Worm (Caenorhabditis elegans): ENCODE results near the gene C16D9.8.

C16D9.8 gene

ce11 chrV:8263466-8263865, at the start of gene C16D9.8:
Gene C16D9.8, minus strand, starts transcription at chrV:8263566.
- no peak for TF ChIP-seq unc-62 (GFP tag; optimal IDR thresholded peaks at IDR 0.05)

DNA sequence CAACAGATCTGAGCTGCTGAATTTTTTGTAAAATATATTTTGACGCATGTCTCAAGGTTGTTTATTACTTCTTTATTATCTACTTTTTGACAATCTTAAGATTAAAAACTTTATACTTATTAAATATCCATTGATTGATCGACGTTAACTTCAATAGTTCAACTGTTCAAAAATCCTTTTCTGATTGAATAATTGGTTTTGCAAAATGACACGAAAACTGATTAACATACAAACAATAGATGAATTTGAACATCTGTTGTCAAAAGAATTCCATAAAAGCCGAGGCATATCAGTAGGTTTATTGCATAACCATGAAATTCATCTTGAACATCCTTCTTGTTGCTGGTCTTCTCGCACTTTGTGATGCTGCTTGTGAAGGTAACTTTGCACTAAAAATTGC, 47.8 kb upstream of the C16D9.8 start, which contains the start of gene W02D7.12:
TSS of gene W02D7.12 (plus strand) at position 301 of the 400 bp plus-strand sequence.
- TF ChIP-seq unc-62 (GFP tag; optimal IDR thresholded peaks at IDR 0.05): no peak

ce11 chrV:8307681-8308080, 44.3 kb upstream of the C16D9.8 start, which contains the start of gene clec-218:
Gene clec-218, plus strand, starts transcription at chrV:8307942.
- no peak for TF ChIP-seq unc-62 (GFP tag; optimal IDR thresholded peaks at IDR 0.05)

DNA sequence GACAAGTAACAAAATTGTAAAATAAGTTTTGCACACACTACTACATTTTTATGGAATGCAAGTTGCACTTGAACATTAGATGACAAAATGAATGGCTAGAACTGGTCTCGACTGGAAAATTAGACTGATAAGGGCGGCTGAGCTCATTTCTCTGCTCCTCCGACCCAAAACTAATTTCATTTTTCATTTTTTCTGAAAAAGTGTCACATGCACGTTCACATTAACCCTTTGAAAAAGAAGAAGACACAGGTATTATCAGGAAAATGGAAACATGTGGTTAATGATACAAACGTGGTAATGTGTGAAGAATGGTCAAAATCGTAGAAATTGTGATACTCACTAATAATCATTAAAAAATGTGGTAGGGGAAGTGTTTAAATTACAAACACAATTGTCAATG, 43.6 kb upstream of the C16D9.8 start:
- TF ChIP-seq unc-62 (GFP tag; optimal IDR thresholded peaks at IDR 0.05): no peak

- TF ChIP-seq unc-62 (GFP tag; optimal IDR thresholded peaks at IDR 0.05): no peak
Measured at ce11 chrV:8306366-8306765, 43.0 kb upstream of the C16D9.8 start, which contains the start of gene W02D7.8. Gene W02D7.8, minus strand, starts transcription at chrV:8306466.

DNA sequence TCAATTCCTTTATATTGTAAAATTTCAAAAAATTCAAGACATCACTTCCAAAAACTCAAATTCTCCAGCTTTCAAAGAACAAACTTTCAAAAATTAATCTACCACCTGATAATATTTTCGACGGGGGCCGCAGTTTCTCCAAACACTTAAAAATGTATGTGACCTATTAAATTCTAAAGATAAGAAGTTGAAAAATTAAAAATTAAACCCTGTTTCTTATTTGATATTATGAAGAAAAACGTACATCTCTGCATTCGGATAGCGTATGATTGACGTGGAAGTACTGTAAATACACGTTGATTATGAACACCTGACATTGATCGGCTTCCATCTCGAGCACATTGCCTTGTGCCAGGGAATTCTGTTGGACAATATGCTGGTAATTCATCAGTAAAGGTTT, 42.6 kb upstream of the C16D9.8 start:
- no peak for TF ChIP-seq unc-62 (GFP tag; optimal IDR thresholded peaks at IDR 0.05)

DNA sequence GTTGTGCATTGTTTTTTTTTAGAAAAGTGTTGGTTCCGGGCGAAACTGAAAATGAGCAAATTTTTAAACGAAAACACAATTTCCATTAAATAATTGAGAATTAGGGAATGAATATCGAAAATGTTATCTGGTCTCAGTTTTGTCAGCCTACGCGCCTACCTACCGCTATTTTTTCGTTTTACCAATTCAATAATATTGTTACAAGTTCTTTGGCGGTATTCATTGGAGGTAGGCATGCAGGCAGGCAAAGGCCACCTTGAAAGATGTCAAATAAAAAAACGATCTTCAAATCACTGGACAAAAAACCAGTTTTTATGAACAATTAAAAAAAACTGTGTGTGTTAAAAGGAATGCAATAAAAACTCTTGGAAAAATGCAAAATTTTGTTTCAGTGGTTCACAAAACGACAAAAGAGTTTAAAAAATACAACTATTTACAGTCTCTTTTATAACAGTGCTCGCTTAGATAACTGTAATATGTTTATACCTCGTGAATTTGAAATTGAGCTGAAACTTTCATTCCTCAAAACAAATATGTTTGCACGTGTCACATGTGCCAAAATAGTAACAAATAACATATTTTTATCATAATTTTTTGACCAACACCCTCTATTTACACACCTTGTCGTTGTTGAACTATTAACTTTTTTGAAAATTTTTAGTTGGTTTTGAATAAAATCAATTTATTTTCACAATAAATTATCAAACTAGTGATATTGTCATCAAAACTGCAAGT, 41.3 kb upstream of the C16D9.8 start, which contains the start of gene W02D7.11:
TSS of gene W02D7.11 (minus strand) at position 51 of the 735 bp plus-strand sequence.
- no peak for TF ChIP-seq unc-62 (GFP tag; optimal IDR thresholded peaks at IDR 0.05)

- TF ChIP-seq unc-62 (GFP tag; optimal IDR thresholded peaks at IDR 0.05): no peak
Measured at ce11 chrV:8302522-8302921, 39.2 kb upstream of the C16D9.8 start, which contains the start of gene sel-9. Gene sel-9, minus strand, starts transcription at chrV:8302580.

ce11 chrV:8300935-8301535, 37.7 kb upstream of the C16D9.8 start, which contains the start of gene W02D7.6:
Gene W02D7.6, minus strand, starts transcription at chrV:8301507.
- TF ChIP-seq unc-62 (GFP tag; optimal IDR thresholded peaks at IDR 0.05): no peak

DNA sequence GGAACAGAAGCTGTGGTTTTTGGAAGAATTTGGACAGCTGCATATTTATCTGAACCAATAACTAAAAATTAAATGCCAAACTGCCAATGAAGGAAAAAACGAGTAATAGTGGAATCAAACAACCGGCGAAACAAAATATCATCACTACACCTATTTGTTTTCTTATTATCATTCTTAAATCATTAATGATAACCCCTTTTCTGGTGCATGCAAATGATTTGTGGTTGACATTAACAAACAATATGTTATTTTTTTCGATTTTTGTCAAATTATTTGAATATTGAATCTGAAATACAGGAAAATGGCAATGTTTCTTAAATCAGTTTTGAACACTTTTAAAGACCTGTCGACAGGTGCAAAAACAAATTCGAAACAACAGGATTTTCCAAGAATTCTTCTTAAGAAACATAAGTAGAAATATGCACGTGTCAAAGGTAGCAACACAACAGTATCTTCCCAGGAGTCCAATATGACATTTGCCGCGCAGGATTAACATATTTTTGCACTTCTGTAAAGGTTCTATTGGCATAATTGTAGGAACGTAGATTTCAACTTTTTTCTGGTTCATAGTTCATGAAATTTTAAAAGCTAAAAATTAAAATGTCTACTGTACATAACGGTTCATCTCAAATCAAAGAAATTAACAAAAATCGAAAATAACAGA, 36.0 kb upstream of the C16D9.8 start, which contains the start of gene W02D7.5:
TSS of gene W02D7.5 (minus strand) at position 51 of the 664 bp plus-strand sequence.
- no peak for TF ChIP-seq unc-62 (GFP tag; optimal IDR thresholded peaks at IDR 0.05)

DNA sequence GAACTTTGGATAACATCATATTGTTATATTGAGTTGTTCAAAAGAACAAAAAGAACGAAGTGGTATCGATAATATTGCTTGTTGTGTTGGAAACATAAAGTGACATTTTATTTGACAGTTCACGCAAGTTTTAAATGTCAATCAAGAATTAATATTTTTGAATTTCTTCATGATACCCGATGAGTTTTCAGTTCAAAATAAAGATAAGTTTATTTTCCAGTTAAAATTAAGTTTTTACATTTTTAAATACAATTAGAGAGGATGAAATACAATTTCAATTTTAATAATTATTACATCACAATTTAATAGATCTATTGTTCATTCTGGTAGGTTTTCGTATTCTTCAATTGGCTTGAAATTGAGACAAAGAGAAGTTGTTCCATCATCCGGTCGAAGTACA, 34.1 kb upstream of the C16D9.8 start, which contains the start of gene W02D7.4:
TSS of gene W02D7.4 (minus strand) at position 101 of the 400 bp plus-strand sequence.
- no peak for TF ChIP-seq unc-62 (GFP tag; optimal IDR thresholded peaks at IDR 0.05)

ce11 chrV:8295866-8296265, 32.5 kb upstream of the C16D9.8 start, which contains the start of gene smex-1:
Gene smex-1, minus strand, starts transcription at chrV:8295966.
- no peak for TF ChIP-seq unc-62 (GFP tag; optimal IDR thresholded peaks at IDR 0.05)

DNA sequence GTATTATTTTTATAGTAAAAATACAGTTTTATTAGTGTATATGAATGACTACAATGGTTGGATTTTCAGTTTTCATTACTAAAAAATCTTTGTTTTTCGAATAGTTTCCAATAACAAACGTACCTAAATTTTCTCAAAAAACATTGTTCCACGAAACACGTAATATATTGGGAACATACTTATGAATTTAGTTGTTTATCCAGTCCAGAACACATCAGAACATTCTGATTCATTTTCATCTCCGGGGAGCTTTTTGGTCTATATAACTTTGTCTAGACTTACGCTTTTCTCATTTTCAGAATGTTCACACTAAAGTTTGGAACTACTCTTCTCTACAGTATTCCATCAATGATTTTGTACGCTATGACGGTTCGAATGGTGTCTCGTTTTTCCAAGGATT, 28.4 kb upstream of the C16D9.8 start, which contains the start of gene srg-33:
TSS of gene srg-33 (plus strand) at position 301 of the 400 bp plus-strand sequence.
- no peak for TF ChIP-seq unc-62 (GFP tag; optimal IDR thresholded peaks at IDR 0.05)

DNA sequence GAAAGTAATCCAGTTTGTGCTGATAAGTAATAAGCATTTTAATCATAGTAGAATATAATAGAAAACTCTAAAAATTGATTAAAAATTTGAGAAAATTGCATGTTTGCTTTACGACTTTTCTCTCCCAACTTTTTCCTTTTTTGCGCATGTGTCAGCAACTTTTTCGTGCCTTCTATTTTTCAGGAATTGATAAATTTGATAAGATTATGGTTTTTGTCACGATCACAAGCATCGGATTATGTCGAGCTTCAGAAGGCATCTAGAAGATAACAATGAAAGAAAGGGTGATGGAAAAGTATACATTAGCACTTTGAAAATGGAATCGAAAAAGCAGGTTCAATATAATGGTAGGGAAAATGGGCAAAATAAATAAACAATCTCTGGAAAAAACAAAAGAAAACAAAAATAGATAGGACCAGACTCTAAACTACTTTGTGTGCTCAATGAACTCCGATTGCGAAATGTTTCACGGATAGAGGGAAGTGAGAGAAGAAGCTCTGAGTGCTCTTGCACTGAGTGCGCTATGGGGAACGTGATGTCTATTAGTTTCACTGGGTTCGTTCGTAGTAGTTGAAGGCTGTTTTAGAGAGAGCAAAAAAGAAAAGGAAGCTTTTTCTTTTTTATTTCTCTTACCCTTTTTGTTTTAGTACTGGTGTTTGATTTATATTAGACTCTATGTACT, 24.9 kb upstream of the C16D9.8 start:
- TF ChIP-seq unc-62 (GFP tag; optimal IDR thresholded peaks at IDR 0.05): no peak

- no peak for TF ChIP-seq unc-62 (GFP tag; optimal IDR thresholded peaks at IDR 0.05)
Measured at ce11 chrV:8285455-8285854, 22.1 kb upstream of the C16D9.8 start.
